Worm (Caenorhabditis elegans): ENCODE data around the gene R03H10.4.
"Not testable (repeated sequence)": the region's sequence is repeated elsewhere in the genome, so short reads cannot be mapped to it uniquely, and the experiment has no call there.

Gene R03H10.4

DNA sequence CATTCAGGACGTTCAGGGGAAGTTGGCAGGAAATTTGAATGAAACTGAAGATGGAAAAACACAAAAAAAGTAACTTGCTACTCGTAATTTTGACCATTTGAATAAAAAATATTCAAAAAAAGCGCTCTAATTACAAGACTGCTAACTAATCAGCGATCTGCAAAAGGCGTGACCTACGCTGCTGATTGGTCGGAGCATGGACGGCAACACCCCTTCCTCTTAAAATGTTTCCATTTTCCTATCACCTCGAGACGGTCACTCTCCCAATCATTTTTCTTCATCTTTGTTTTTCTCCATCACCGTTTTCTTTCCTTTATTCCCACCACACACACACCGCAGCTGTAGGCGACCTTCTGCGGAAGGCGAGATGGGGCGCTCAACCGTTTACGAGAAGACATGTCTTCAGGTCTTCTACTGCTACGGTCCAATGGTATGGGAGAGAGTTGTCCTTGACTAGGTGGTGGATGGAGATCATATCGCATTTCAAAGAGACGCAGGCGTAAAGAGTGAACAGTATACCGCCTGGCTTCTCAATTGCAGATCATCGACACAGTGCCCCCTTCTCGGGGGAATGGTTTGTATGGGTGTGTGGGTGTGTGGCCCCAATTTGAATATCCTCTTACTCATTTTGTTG is 16.7 kb downstream of the R03H10.4 start:
- TF ChIP-seq rnt-1 (tag; optimal IDR thresholded peaks at IDR 0.05) (peak; percentile 22), nhr-19 (GFP tag; conservative IDR thresholded peaks at IDR 0.05) (0 out of 2 replicates have a peak, but pooled peaks have one; percentile 15), sup-37 (GFP tag; optimal IDR thresholded peaks at IDR 0.05) (no peak), mep-1 (tag; optimal IDR thresholded peaks at IDR 0.05) (peak; percentile 74), lsy-2 (tag; optimal IDR thresholded peaks at IDR 0.05) (peak in 1 of 2 experiments; percentile 32), snu-23 (GFP tag; optimal IDR thresholded peaks at IDR 0.05) (peak; percentile 54), pqm-1 (tag; optimal IDR thresholded peaks at IDR 0.05) (no peak), elt-3 (tag; optimal IDR thresholded peaks at IDR 0.05) (peak in 2 of 6 experiments; percentile 24 to 38), nhr-11 (tag; optimal IDR thresholded peaks at IDR 0.05) (no peak), lin-39 (tag; optimal IDR thresholded peaks at IDR 0.05) (no peak), nhr-20 (tag; optimal IDR thresholded peaks at IDR 0.05) (peak; percentile 40), lin-35 (GFP tag; optimal IDR thresholded peaks at IDR 0.05) (peak in 1 of 2 experiments; percentile 21), efl-1 (optimal IDR thresholded peaks at IDR 0.05) (no peak), efl-1 (GFP tag; optimal IDR thresholded peaks at IDR 0.05 in 1 of 2) (peak; percentile 3 to 50), lin-14 (GFP tag; optimal IDR thresholded peaks at IDR 0.05) (peak; percentile 77), mdl-1 (tag; optimal IDR thresholded peaks at IDR 0.05) (peak in 1 of 2 experiments; percentile 11), nhr-71 (tag; optimal IDR thresholded peaks at IDR 0.05) (peak; percentile 31), blmp-1 (tag; optimal IDR thresholded peaks at IDR 0.05) (peak; percentile 78), nhr-90 (tag; optimal IDR thresholded peaks at IDR 0.05; ENCODE audit: poor library complexity) (peak; percentile 26), nhr-12 (tag; optimal IDR thresholded peaks at IDR 0.05) (no peak), nhr-28 (tag; optimal IDR thresholded peaks at IDR 0.05) (no peak), grh-1 (GFP tag; IDR thresholded peaks at IDR 0.05) (0 out of 2 replicates have a peak, but pooled peaks have one; percentile 26), nhr-85 (tag) (peak; percentile 89), ets-5 (GFP tag; IDR thresholded peaks at IDR 0.05) (no peak), nhr-47 (tag; optimal IDR thresholded peaks at IDR 0.05) (peak; percentile 31)

- TF ChIP-seq lin-14 (GFP tag; optimal IDR thresholded peaks at IDR 0.05) (no peak), dsc-1 (tag; optimal IDR thresholded peaks at IDR 0.05) (peak; percentile 93), efl-1 (optimal IDR thresholded peaks at IDR 0.05) (no peak), efl-1 (GFP tag; optimal IDR thresholded peaks at IDR 0.05 in 1 of 2) (peak in 1 of 2 experiments; percentile 31)
These were observed 18.1 kb downstream of the R03H10.4 start for ce11 chrII:4150211-4150610.

ce11 chrII:4146039-4146438 is 22.3 kb downstream of the R03H10.4 start, which contains the start of gene F56D3.1:
TSS of gene F56D3.1 (plus strand) at chrII:4146339.
- TF ChIP-seq ets-5 (GFP tag; IDR thresholded peaks at IDR 0.05) (no peak), F16B12.6 (tag; optimal IDR thresholded peaks at IDR 0.05) (no peak), efl-3 (GFP tag; optimal IDR thresholded peaks at IDR 0.05) (no peak), pax-3 (tag; optimal IDR thresholded peaks at IDR 0.05) (no peak), mep-1 (tag; optimal IDR thresholded peaks at IDR 0.05) (no peak), nhr-12 (tag; optimal IDR thresholded peaks at IDR 0.05) (no peak), aha-1 (tag; optimal IDR thresholded peaks at IDR 0.05) (no peak), lin-13 (GFP tag; optimal IDR thresholded peaks at IDR 0.05) (no peak), sptf-1 (tag; optimal IDR thresholded peaks at IDR 0.05) (no peak), pqm-1 (tag; optimal IDR thresholded peaks at IDR 0.05) (no peak), nhr-47 (tag; optimal IDR thresholded peaks at IDR 0.05) (no peak), lin-39 (tag; optimal IDR thresholded peaks at IDR 0.05) (no peak), elt-3 (tag; optimal IDR thresholded peaks at IDR 0.05) (no peak), xbp-1 (tag; optimal IDR thresholded peaks at IDR 0.05) (no peak), isw-1 (GFP tag; IDR thresholded peaks at IDR 0.05) (no peak), ceh-8 (GFP tag; optimal IDR thresholded peaks at IDR 0.05) (no peak), vab-15 (tag; optimal IDR thresholded peaks at IDR 0.05) (no peak)

- TF ChIP-seq nhr-47 (tag; optimal IDR thresholded peaks at IDR 0.05); blmp-1 (tag; optimal IDR thresholded peaks at IDR 0.05); hpl-2 (GFP tag; optimal IDR thresholded peaks at IDR 0.05): not testable (repeated sequence)
These were observed 33.0 kb downstream of the R03H10.4 start, which contains the start of gene ast-1 for ce11 chrII:4135259-4135658. TSS of gene ast-1 (minus strand) at chrII:4135359.

Data from whole organism, L1 larva.